Fruit fly (Drosophila melanogaster) Kc167 (cell line): Measurements from ENCODE around the gene Syn1.

Experiments
- Myc ChIP-seq: fragments of >200 bp; optimal IDR thresholded peaks from 2 replicates; lab custom pipeline; 2017; ENCODE audit warnings: missing external identifiers
- Sin3A ChIP-seq: fragments of >200 bp; optimal IDR thresholded peaks from 2 replicates; lab custom pipeline; 2018; ENCODE audit warnings: missing external identifiers
- insv ChIP-seq: fragments of >200 bp; optimal IDR thresholded peaks from 3 replicates; lab custom pipeline; 2018; ENCODE audit warnings: missing external identifiers
- psq ChIP-seq: fragments of >200 bp; optimal IDR thresholded peaks from 2 replicates; lab custom pipeline; 2017; ENCODE audit warnings: missing external identifiers

DNA sequence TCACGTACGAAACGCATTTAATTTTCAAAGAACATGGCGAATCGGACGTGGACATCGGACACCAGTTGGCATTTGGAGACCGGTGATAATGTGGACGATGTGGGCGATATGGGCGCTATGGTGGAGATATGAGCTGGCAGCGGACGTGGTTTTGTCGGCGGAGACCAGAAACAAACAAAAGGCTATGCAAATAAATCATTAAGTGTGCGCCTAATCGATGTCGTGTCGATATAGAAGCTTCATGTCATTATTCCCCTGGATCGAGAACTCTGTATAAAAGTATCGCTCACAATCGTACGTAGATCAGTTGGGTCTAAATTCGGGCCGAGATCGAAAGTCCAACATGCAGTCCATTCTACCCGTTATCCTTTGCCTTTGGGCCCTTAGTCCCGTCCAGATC is 29.1 kb downstream of the Syn1 start, which contains the start of gene CG14572:
- TF ChIP-seq insv (lab: Kevin White, UChicago) (no peak), Myc (no peak), psq (lab: Kevin White, UChicago) (no peak), Sin3A (lab: Kevin White, UChicago) (no peak)
